Worm (Caenorhabditis elegans) whole organism, late embryonic: ENCODE data around the gene F38A6.5.

ENCODE experiments used
- C08G9.2 ChIP-seq: sonication (generic microtip); optimal IDR thresholded peaks from 2 replicates; lab custom pipeline; 2016; ENCODE audit warnings: mild to moderate bottlenecking, missing genetic modification characterization, moderate library complexity, missing compliant biosample characterization
- K09A11.1 ChIP-seq: sonication (generic microtip); optimal IDR thresholded peaks from 2 replicates; lab custom pipeline; 2017; ENCODE audit warnings: antibody characterized with exemption, mild to moderate bottlenecking, missing genetic modification characterization, missing compliant biosample characterization; ENCODE audit not compliant: insufficient read depth
- T23F11.4 ChIP-seq: fragments of 200-800 bp; sonication (Bioruptor generic); optimal IDR thresholded peaks from 2 replicates; lab custom pipeline; 2018; ENCODE audit warnings: mild to moderate bottlenecking, missing genetic modification characterization, missing compliant biosample characterization
- Y22D7AL.16 ChIP-seq: sonication (generic microtip); optimal IDR thresholded peaks from 2 replicates; lab custom pipeline; 2016; ENCODE audit warnings: missing genetic modification characterization, missing compliant biosample characterization
- ahr-1 ChIP-seq: sonication (generic microtip); optimal IDR thresholded peaks from 2 replicates; lab custom pipeline; 2016; ENCODE audit warnings: missing genetic modification characterization, missing compliant biosample characterization
- ama-1 ChIP-seq: fragments of 150-350 bp; optimal IDR thresholded peaks from 2 replicates; lab custom pipeline; 2014
- ceh-14 ChIP-seq: sonication (generic microtip); optimal IDR thresholded peaks from 2 replicates; lab custom pipeline; 2016; ENCODE audit warnings: missing genotype, missing genetic modification characterization, missing compliant biosample characterization
- ceh-18 ChIP-seq: sonication (generic microtip); optimal IDR thresholded peaks from 2 replicates; lab custom pipeline; 2016; ENCODE audit warnings: missing genetic modification characterization, missing compliant biosample characterization
- ceh-24 ChIP-seq: sonication (generic microtip); optimal IDR thresholded peaks from 2 replicates; lab custom pipeline; 2016; ENCODE audit warnings: mild to moderate bottlenecking, missing genetic modification characterization, missing compliant biosample characterization
- ceh-30 ChIP-seq: fragments of 150-350 bp; optimal IDR thresholded peaks from 2 replicates; lab custom pipeline; 2014; ENCODE audit warnings: missing biosample characterization, missing genetic modification characterization
- ceh-31 ChIP-seq: sonication (generic microtip); optimal IDR thresholded peaks from 2 replicates; lab custom pipeline; 2016; ENCODE audit warnings: missing genetic modification characterization, missing compliant biosample characterization
- ceh-34 ChIP-seq: sonication (generic microtip); optimal IDR thresholded peaks from 2 replicates; lab custom pipeline; 2016; ENCODE audit warnings: mild to moderate bottlenecking, missing genetic modification characterization, missing compliant biosample characterization
- ceh-45 ChIP-seq: fragments of 200-800 bp; sonication (Bioruptor generic); IDR thresholded peaks from 2 replicates; pipeline ENCODE4 v1.3.6; 2022; ENCODE audit warnings: missing genetic modification reagents, missing genetic modification characterization, missing compliant biosample characterization
- ceh-48 ChIP-seq: sonication (generic microtip); optimal IDR thresholded peaks from 2 replicates; lab custom pipeline; 2016; ENCODE audit warnings: missing genetic modification characterization, inconsistent platforms, missing compliant biosample characterization
- ceh-6 ChIP-seq: fragments of 200-800 bp; sonication (Bioruptor generic); optimal IDR thresholded peaks from 2 replicates; lab custom pipeline; 2018; ENCODE audit warnings: mild to moderate bottlenecking, missing genetic modification characterization, missing compliant biosample characterization
- dmd-4 ChIP-seq: sonication (generic microtip); optimal IDR thresholded peaks from 2 replicates; lab custom pipeline; 2016; ENCODE audit warnings: borderline replicate concordance, missing genetic modification characterization, missing compliant biosample characterization
- dve-1 ChIP-seq: sonication (generic microtip); optimal IDR thresholded peaks from 2 replicates; lab custom pipeline; 2017; ENCODE audit warnings: antibody characterized with exemption, mild to moderate bottlenecking, missing genetic modification characterization, missing compliant biosample characterization
- elt-4 ChIP-seq: sonication (generic microtip); optimal IDR thresholded peaks from 2 replicates; lab custom pipeline; 2016; ENCODE audit warnings: missing genetic modification characterization, missing compliant biosample characterization
- ets-4 ChIP-seq: sonication (generic microtip); optimal IDR thresholded peaks from 2 replicates; lab custom pipeline; 2016; ENCODE audit warnings: missing genetic modification characterization, missing compliant biosample characterization
- fax-1 ChIP-seq: sonication (generic microtip); optimal IDR thresholded peaks from 2 replicates; lab custom pipeline; 2016; ENCODE audit warnings: missing genotype, missing genetic modification characterization, missing compliant biosample characterization
- fkh-6 ChIP-seq: sonication (generic microtip); optimal IDR thresholded peaks from 2 replicates; lab custom pipeline; 2016; ENCODE audit warnings: missing genetic modification characterization, missing compliant biosample characterization
- hlh-13 ChIP-seq: fragments of 200-800 bp; sonication (Bioruptor generic); optimal IDR thresholded peaks from 2 replicates; lab custom pipeline; 2018; ENCODE audit warnings: mild to moderate bottlenecking, missing genetic modification characterization, missing compliant biosample characterization
- hlh-15 ChIP-seq: sonication (generic microtip); optimal IDR thresholded peaks from 2 replicates; lab custom pipeline; 2016; ENCODE audit warnings: missing genetic modification characterization, missing compliant biosample characterization
- hlh-30 ChIP-seq: sonication (generic microtip); optimal IDR thresholded peaks from 2 replicates; lab custom pipeline; 2017; ENCODE audit warnings: antibody characterized with exemption, missing genetic modification characterization, missing compliant biosample characterization; ENCODE audit not compliant: insufficient read depth
- hlh-6 ChIP-seq: sonication (generic microtip); optimal IDR thresholded peaks from 2 replicates; lab custom pipeline; 2016; ENCODE audit warnings: missing genotype, missing genetic modification characterization, missing compliant biosample characterization
- lim-6 ChIP-seq: sonication (generic microtip); optimal IDR thresholded peaks from 2 replicates; lab custom pipeline; 2016; ENCODE audit warnings: missing genetic modification characterization, missing compliant biosample characterization
- nfya-1 ChIP-seq: sonication (generic microtip); optimal IDR thresholded peaks from 2 replicates; lab custom pipeline; 2017; ENCODE audit warnings: missing genetic modification characterization, mild to moderate bottlenecking, missing compliant biosample characterization, antibody characterized with exemption, moderate library complexity
- nhr-11 ChIP-seq: fragments of 150-350 bp; optimal IDR thresholded peaks from 2 replicates; lab custom pipeline; 2014; ENCODE audit warnings: missing biosample characterization, missing genetic modification characterization
- nhr-232 ChIP-seq: sonication (generic microtip); optimal IDR thresholded peaks from 2 replicates; lab custom pipeline; 2016; ENCODE audit warnings: missing genetic modification characterization, missing compliant biosample characterization
- npax-4 ChIP-seq: sonication (generic microtip); optimal IDR thresholded peaks from 2 replicates; lab custom pipeline; 2016; ENCODE audit warnings: missing genetic modification characterization, missing compliant biosample characterization
- odd-2 ChIP-seq: sonication (generic microtip); optimal IDR thresholded peaks from 2 replicates; lab custom pipeline; 2017; ENCODE audit warnings: antibody characterized with exemption, mild to moderate bottlenecking, missing genetic modification characterization, missing compliant biosample characterization
- pat-9 ChIP-seq: fragments of 200-800 bp; sonication (Bioruptor generic); optimal IDR thresholded peaks from 2 replicates; lab custom pipeline; 2018; ENCODE audit warnings: mild to moderate bottlenecking, missing genetic modification characterization, moderate library complexity, missing compliant biosample characterization
- pax-1 ChIP-seq: fragments of 150-350 bp; optimal IDR thresholded peaks from 2 replicates; lab custom pipeline; 2014; ENCODE audit warnings: missing biosample characterization, missing genetic modification characterization
- pha-2 ChIP-seq: sonication (generic microtip); optimal IDR thresholded peaks from 2 replicates; lab custom pipeline; 2017; ENCODE audit warnings: mild to moderate bottlenecking, missing genetic modification characterization, missing compliant biosample characterization
- pha-4 ChIP-seq: fragments of 150-350 bp; optimal IDR thresholded peaks from 2 replicates; lab custom pipeline; 2018; ENCODE audit warnings: missing biosample characterization, missing genetic modification reagents, missing genetic modification characterization
- pqm-1 ChIP-seq: sonication (generic microtip); optimal IDR thresholded peaks from 2 replicates; lab custom pipeline; 2016; ENCODE audit warnings: missing genetic modification characterization, missing compliant biosample characterization
- pros-1 ChIP-seq: fragments of 150-350 bp; optimal IDR thresholded peaks from 2 replicates; lab custom pipeline; 2014; ENCODE audit warnings: missing biosample characterization, missing genetic modification reagents, missing genetic modification characterization
- ref-2 ChIP-seq: sonication (generic microtip); optimal IDR thresholded peaks from 2 replicates; lab custom pipeline; 2016; ENCODE audit warnings: missing genetic modification characterization, missing compliant biosample characterization
- rnt-1 ChIP-seq: sonication (generic microtip); optimal IDR thresholded peaks from 2 replicates; lab custom pipeline; 2016; ENCODE audit warnings: missing genetic modification characterization, missing compliant biosample characterization
- sdc-2 ChIP-seq: sonication (generic microtip); optimal IDR thresholded peaks from 2 replicates; lab custom pipeline; 2016; ENCODE audit warnings: missing genotype, missing genetic modification characterization, missing compliant biosample characterization
- sox-2 ChIP-seq: fragments of 200-800 bp; sonication (Bioruptor generic); IDR thresholded peaks from 2 replicates; pipeline ENCODE4 v1.3.6; 2022; ENCODE audit warnings: missing genetic modification reagents, missing genetic modification characterization, missing compliant biosample characterization
- tbx-2 ChIP-seq: sonication (generic microtip); optimal IDR thresholded peaks from 2 replicates; lab custom pipeline; 2016; ENCODE audit warnings: missing genetic modification characterization, missing compliant biosample characterization
- ttx-3 ChIP-seq: sonication (generic microtip); optimal IDR thresholded peaks from 2 replicates; lab custom pipeline; 2016; ENCODE audit warnings: missing genetic modification reagents, missing genetic modification characterization, missing compliant biosample characterization
- unc-42 ChIP-seq: sonication (generic microtip); optimal IDR thresholded peaks from 2 replicates; lab custom pipeline; 2016; ENCODE audit warnings: missing genotype, missing genetic modification characterization, missing compliant biosample characterization
- unc-55 ChIP-seq: sonication (generic microtip); optimal IDR thresholded peaks from 2 replicates; lab custom pipeline; 2017; ENCODE audit warnings: missing biosample characterization, missing genetic modification reagents, missing genetic modification characterization
- unc-86 ChIP-seq: sonication (generic microtip); optimal IDR thresholded peaks from 2 replicates; lab custom pipeline; 2016; ENCODE audit warnings: missing genetic modification characterization, missing compliant biosample characterization
- ztf-16 ChIP-seq: sonication (generic microtip); optimal IDR thresholded peaks from 2 replicates; lab custom pipeline; 2017; ENCODE audit warnings: missing genetic modification characterization, missing compliant biosample characterization

The F38A6.5 gene

ce11 chrV:20739387-20739786 is 34.2 kb downstream of the F38A6.5 start:
- no peak for TF ChIP-seq ceh-6 (GFP tag; lab: Kevin White, UChicago)
- peak; percentile 63 for TF ChIP-seq unc-42 (tag; lab: Kevin White, UChicago)

DNA sequence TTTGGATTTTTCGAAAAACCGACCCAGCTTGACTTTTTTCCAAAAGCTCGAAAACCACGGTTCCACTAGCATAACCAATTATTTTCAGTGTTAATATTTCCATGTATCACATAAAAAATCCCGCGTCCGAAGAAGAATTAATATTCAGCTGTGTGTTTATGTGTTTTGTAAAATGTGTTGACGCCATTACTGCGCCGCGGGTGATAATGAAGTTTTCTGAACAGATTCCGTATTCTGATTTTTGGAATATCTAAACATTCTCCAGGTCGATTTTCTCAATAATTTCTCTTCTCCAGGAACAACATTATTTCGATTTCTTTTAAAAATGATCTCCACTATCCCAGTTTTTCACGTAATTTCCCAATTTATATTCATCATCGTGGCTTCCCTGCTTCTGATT is 38.9 kb downstream of the F38A6.5 start, which contains the start of gene srxa-6:
TSS of gene srxa-6 (plus strand) at position 301 of the 400 bp plus-strand sequence.
- no peak for TF ChIP-seq ceh-31 (tag; lab: Kevin White, UChicago)
- TF ChIP-seq, all 69 proteins: peak for 0

DNA sequence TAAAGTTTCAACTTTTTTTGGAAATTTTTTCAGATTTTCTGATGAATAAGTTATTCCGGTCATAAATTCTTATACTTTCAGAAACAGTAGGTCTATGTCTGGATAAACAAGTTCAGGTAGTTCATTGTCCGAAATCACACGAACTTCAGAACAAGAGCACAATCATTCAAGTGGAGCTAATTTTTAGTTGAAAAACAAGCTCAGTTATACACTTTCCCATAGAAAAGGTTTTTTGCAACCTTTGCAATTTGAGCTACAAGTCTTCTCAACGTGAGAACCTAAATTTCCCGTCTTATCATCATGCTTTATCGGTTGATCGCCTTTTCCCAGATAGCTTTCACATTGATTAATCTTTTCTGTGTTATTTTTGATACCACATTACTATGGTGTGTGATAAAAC is 41.8 kb downstream of the F38A6.5 start, which contains the start of gene srxa-1:
TSS of gene srxa-1 (plus strand) at position 301 of the 400 bp plus-strand sequence.
- TF ChIP-seq pros-1 (tag; lab: Kevin White, UChicago) = no peak
- no peak for TF ChIP-seq nhr-232
- TF ChIP-seq ahr-1 = no peak
- TF ChIP-seq K09A11.1 (tag; lab: Kevin White, UChicago) = no peak
- no peak for TF ChIP-seq unc-86 (tag; lab: Kevin White, UChicago)
- TF ChIP-seq ztf-16 = no peak
- no peak for TF ChIP-seq pha-4 (tag; lab: Kevin White, UChicago)
- TF ChIP-seq pat-9 (tag; lab: Kevin White, UChicago) = no peak
- TF ChIP-seq, all 69 proteins: peak for 0

ce11 chrV:20728763-20729350 is 44.7 kb downstream of the F38A6.5 start, which contains the start of gene ipla-3:
Gene ipla-3, minus strand, starts transcription at chrV:20729272.
- no peak for TF ChIP-seq ceh-48 (tag; lab: Kevin White, UChicago)
- no peak for TF ChIP-seq T23F11.4 (GFP tag; lab: Kevin White, UChicago)
- TF ChIP-seq elt-4 (tag; lab: Kevin White, UChicago) = no peak
- TF ChIP-seq nhr-11 = no peak
- TF ChIP-seq ceh-14 = no peak
- TF ChIP-seq pqm-1 (tag; lab: Kevin White, UChicago) = no peak
- TF ChIP-seq dmd-4 = no peak
- TF ChIP-seq npax-4 (tag; lab: Kevin White, UChicago) = no peak
- TF ChIP-seq ets-4 (tag; lab: Kevin White, UChicago) = no peak
- no peak for TF ChIP-seq fax-1 (tag; lab: Kevin White, UChicago)
- no peak for TF ChIP-seq K09A11.1 (tag; lab: Kevin White, UChicago)
- no peak for TF ChIP-seq fkh-6
- peak; percentile 23 for TF ChIP-seq tbx-2 (tag; lab: Kevin White, UChicago)
- TF ChIP-seq ceh-24 (tag; lab: Kevin White, UChicago) = no peak
- TF ChIP-seq hlh-6 (tag; lab: Kevin White, UChicago) = no peak
- TF ChIP-seq C08G9.2 (tag; lab: Kevin White, UChicago) = no peak
- TF ChIP-seq pha-4 (tag; lab: Kevin White, UChicago) = no peak
- no peak for TF ChIP-seq hlh-30 (tag; lab: Kevin White, UChicago)
- no peak for TF ChIP-seq ceh-18
- TF ChIP-seq ceh-45 = no peak
- TF ChIP-seq Y22D7AL.16 (tag; lab: Kevin White, UChicago) = no peak
- TF ChIP-seq ama-1 = no peak
- TF ChIP-seq hlh-13 (GFP tag; lab: Kevin White, UChicago) = no peak
- TF ChIP-seq unc-55 = peak; percentile 63
- TF ChIP-seq lim-6 (tag; lab: Kevin White, UChicago) = no peak
- no peak for TF ChIP-seq dve-1 (tag; lab: Kevin White, UChicago)
- TF ChIP-seq ref-2 (tag; lab: Kevin White, UChicago) = no peak
- TF ChIP-seq pha-2 = peak; percentile 71
- peak; percentile 17 for TF ChIP-seq rnt-1 (tag; lab: Kevin White, UChicago)
- no peak for TF ChIP-seq hlh-15
- TF ChIP-seq ceh-30 (tag; lab: Kevin White, UChicago) = no peak
- no peak for TF ChIP-seq odd-2 (tag; lab: Kevin White, UChicago)
- peak; percentile 79 for TF ChIP-seq sox-2
- TF ChIP-seq pax-1 (tag; lab: Kevin White, UChicago) = no peak
- no peak for TF ChIP-seq unc-42 (tag; lab: Kevin White, UChicago)
- TF ChIP-seq ttx-3 (tag; lab: Kevin White, UChicago) = no peak
- no peak for TF ChIP-seq sdc-2 (tag; lab: Kevin White, UChicago)
- TF ChIP-seq nfya-1 = peak; percentile 7
- no peak for TF ChIP-seq ceh-34 (tag; lab: Kevin White, UChicago)
- TF ChIP-seq pros-1 (tag; lab: Kevin White, UChicago) = no peak
